Worm (Caenorhabditis elegans) whole organism, young adult: ENCODE measurements around the gene F15A8.1.

ENCODE experiments used
- B0261.1 ChIP-seq: sonication (generic microtip); optimal IDR thresholded peaks from 2 replicates; lab custom pipeline; 2016; ENCODE audit warnings: mild to moderate bottlenecking, missing genetic modification characterization, moderate library complexity, missing compliant biosample characterization
- F57A8.1 ChIP-seq: fragments of 200-800 bp; sonication (Bioruptor generic); optimal IDR thresholded peaks from 2 replicates; lab custom pipeline; 2018; ENCODE audit warnings: mild to moderate bottlenecking, missing genetic modification characterization, moderate library complexity, missing compliant biosample characterization
- K11D2.4 ChIP-seq: fragments of 200-800 bp; sonication (Bioruptor generic); IDR thresholded peaks from 2 replicates; pipeline ENCODE4 v1.3.6; 2022; ENCODE audit warnings: missing genetic modification reagents, missing genetic modification characterization, missing compliant biosample characterization
- Y53G8AR.9 ChIP-seq: fragments of 200-800 bp; sonication (Bioruptor generic); conservative IDR thresholded peaks from 2 replicates; pipeline ENCODE4 v1.3.6; 2022; ENCODE audit warnings: missing genetic modification reagents, missing genetic modification characterization, missing compliant biosample characterization
- Y56A3A.18 ChIP-seq: fragments of 200-800 bp; sonication (Bioruptor generic); IDR thresholded peaks from 2 replicates; pipeline ENCODE4 v1.3.6; 2022; ENCODE audit warnings: missing genetic modification reagents, missing genetic modification characterization, missing compliant biosample characterization
- Y67H2A.10 ChIP-seq: fragments of 200-800 bp; sonication (Bioruptor generic); conservative IDR thresholded peaks from 2 replicates; pipeline ENCODE4 v1.3.6; 2022; ENCODE audit warnings: missing genetic modification reagents, missing genetic modification characterization, missing compliant biosample characterization
- Y79H2A.3 ChIP-seq: fragments of 200-800 bp; sonication (Bioruptor generic); conservative IDR thresholded peaks from 2 replicates; pipeline ENCODE4 v1.3.6; 2022; ENCODE audit warnings: missing genetic modification reagents, missing genetic modification characterization, missing compliant biosample characterization
- ZK185.1 ChIP-seq: sonication (generic microtip); optimal IDR thresholded peaks from 2 replicates; lab custom pipeline; 2016; ENCODE audit warnings: mild to moderate bottlenecking, missing genetic modification characterization, missing compliant biosample characterization; ENCODE audit not compliant: poor library complexity, severe bottlenecking
- athp-1 ChIP-seq: sonication (generic microtip); optimal IDR thresholded peaks from 2 replicates; lab custom pipeline; 2017; ENCODE audit warnings: mild to moderate bottlenecking, missing genetic modification characterization, missing compliant biosample characterization
- attf-3 ChIP-seq: fragments of 200-800 bp; sonication (Bioruptor generic); conservative IDR thresholded peaks from 2 replicates; pipeline ENCODE4 v1.3.6; 2022; ENCODE audit warnings: missing genetic modification reagents, missing genetic modification characterization, missing compliant biosample characterization
- attf-5 ChIP-seq: fragments of 200-800 bp; sonication (Bioruptor generic); optimal IDR thresholded peaks from 2 replicates; lab custom pipeline; 2018; ENCODE audit warnings: mild to moderate bottlenecking, missing genetic modification characterization, missing compliant biosample characterization
- ceh-100 ChIP-seq: fragments of 200-800 bp; sonication (Bioruptor generic); IDR thresholded peaks from 2 replicates; pipeline ENCODE4 v1.3.6; 2022; ENCODE audit warnings: missing genetic modification reagents, missing genetic modification characterization, missing compliant biosample characterization
- ceh-79 ChIP-seq: sonication (generic microtip); optimal IDR thresholded peaks from 2 replicates; lab custom pipeline; 2017; ENCODE audit warnings: mild to moderate bottlenecking, missing genetic modification characterization, missing compliant biosample characterization
- ceh-91 ChIP-seq: fragments of 200-800 bp; sonication (Bioruptor generic); IDR thresholded peaks from 2 replicates; pipeline ENCODE4 v1.3.6; 2022; ENCODE audit warnings: missing genetic modification reagents, missing genetic modification characterization, missing compliant biosample characterization
- die-1 ChIP-seq: sonication (generic microtip); optimal IDR thresholded peaks from 2 replicates; lab custom pipeline; 2016; ENCODE audit warnings: missing genotype, mild to moderate bottlenecking, missing genetic modification characterization, missing compliant biosample characterization
- dox-1 ChIP-seq: fragments of 200-800 bp; sonication (Bioruptor generic); IDR thresholded peaks from 2 replicates; pipeline ENCODE4 v1.3.6; 2022; ENCODE audit warnings: missing genetic modification reagents, missing genetic modification characterization, missing compliant biosample characterization
- egl-18 ChIP-seq: fragments of 200-800 bp; sonication (Bioruptor generic); IDR thresholded peaks from 2 replicates; pipeline ENCODE4 v1.3.6; 2022; ENCODE audit warnings: missing genetic modification reagents, missing genetic modification characterization, missing compliant biosample characterization
- ekl-4 ChIP-seq: fragments of 200-800 bp; sonication (Bioruptor generic); IDR thresholded peaks from 2 replicates; pipeline ENCODE4 v1.3.6; 2022; ENCODE audit warnings: missing genetic modification reagents, missing genetic modification characterization, missing compliant biosample characterization
- him-1 ChIP-seq: sonication (generic microtip); optimal IDR thresholded peaks from 2 replicates; lab custom pipeline; 2016; ENCODE audit warnings: missing genotype, missing genetic modification reagents, missing genetic modification characterization, missing compliant biosample characterization
- hlh-26 ChIP-seq: fragments of 200-800 bp; sonication (Bioruptor generic); conservative IDR thresholded peaks from 2 replicates; pipeline ENCODE4 v1.3.6; 2022; ENCODE audit warnings: missing genetic modification reagents, missing genetic modification characterization, missing compliant biosample characterization
- hmg-1.2 ChIP-seq: fragments of 200-800 bp; sonication (Bioruptor generic); IDR thresholded peaks from 2 replicates; pipeline ENCODE4 v1.3.6; 2022; ENCODE audit warnings: missing genetic modification reagents, missing genetic modification characterization, missing compliant biosample characterization
- hmg-20 ChIP-seq: fragments of 200-800 bp; sonication (Bioruptor generic); IDR thresholded peaks from 2 replicates; pipeline ENCODE4 v1.3.6; 2022; ENCODE audit warnings: missing genetic modification reagents, missing genetic modification characterization, missing compliant biosample characterization
- lin-26 ChIP-seq: fragments of 200-800 bp; sonication (Bioruptor generic); IDR thresholded peaks from 2 replicates; pipeline ENCODE4 v1.3.6; 2022; ENCODE audit warnings: missing genetic modification reagents, missing genetic modification characterization, missing compliant biosample characterization
- lin-35 ChIP-seq, 3 experiments: fragments of 150-350 bp in 2 of 3; sonication (generic microtip) in 1 of 3; optimal IDR thresholded peaks; 2 replicates each; lab custom pipeline; 2014 to 2018; ENCODE audit warnings: missing biosample characterization in 3 of 3, missing genetic modification characterization in 3 of 3, missing genetic modification reagents in 3 of 3
- lin-40 ChIP-seq: sonication (generic microtip); optimal IDR thresholded peaks from 2 replicates; lab custom pipeline; 2016; ENCODE audit warnings: missing genetic modification characterization, mild to moderate bottlenecking, missing compliant biosample characterization, missing genotype, missing genetic modification reagents
- lin-54 ChIP-seq: fragments of 200-800 bp; sonication (Bioruptor generic); optimal IDR thresholded peaks from 2 replicates; lab custom pipeline; 2018; ENCODE audit warnings: mild to moderate bottlenecking, missing genetic modification characterization, missing compliant biosample characterization
- lir-1 ChIP-seq: fragments of 200-800 bp; sonication (Bioruptor generic); conservative IDR thresholded peaks from 2 replicates; pipeline ENCODE4 v1.3.6; 2022; ENCODE audit warnings: missing genetic modification reagents, missing genetic modification characterization, missing compliant biosample characterization
- lsy-27 ChIP-seq: sonication (generic microtip); optimal IDR thresholded peaks from 2 replicates; lab custom pipeline; 2017; ENCODE audit warnings: missing genetic modification characterization, mild to moderate bottlenecking, missing compliant biosample characterization, antibody characterized with exemption, missing genotype, borderline replicate concordance; ENCODE audit not compliant: insufficient read depth
- madf-10 ChIP-seq: sonication (generic microtip); optimal IDR thresholded peaks from 2 replicates; lab custom pipeline; 2016; ENCODE audit warnings: mild to moderate bottlenecking, missing genetic modification characterization, missing compliant biosample characterization
- madf-3 ChIP-seq: fragments of 200-800 bp; sonication (Bioruptor generic); IDR thresholded peaks from 2 replicates; pipeline ENCODE4 v1.3.6; 2022; ENCODE audit warnings: missing genetic modification reagents, missing genetic modification characterization, missing compliant biosample characterization
- madf-6 ChIP-seq: fragments of 200-800 bp; sonication (Bioruptor generic); IDR thresholded peaks from 2 replicates; pipeline ENCODE4 v1.3.6; 2022; ENCODE audit warnings: missing genetic modification reagents, missing genetic modification characterization, missing compliant biosample characterization
- mcd-1 ChIP-seq: fragments of 200-800 bp; sonication (Bioruptor generic); IDR thresholded peaks from 2 replicates; pipeline ENCODE4 v1.3.6; 2022; ENCODE audit warnings: missing genetic modification reagents, missing genetic modification characterization, missing compliant biosample characterization
- mel-28 ChIP-seq: sonication (generic microtip); optimal IDR thresholded peaks from 2 replicates; lab custom pipeline; 2016; ENCODE audit warnings: borderline replicate concordance, mild to moderate bottlenecking, missing genetic modification characterization, missing compliant biosample characterization
- nfya-2 ChIP-seq: fragments of 200-800 bp; sonication (Bioruptor generic); IDR thresholded peaks from 2 replicates; pipeline ENCODE4 v1.3.6; 2022; ENCODE audit warnings: missing genetic modification reagents, missing genetic modification characterization, missing compliant biosample characterization
- nhr-80 ChIP-seq: sonication (generic microtip); optimal IDR thresholded peaks from 2 replicates; lab custom pipeline; 2016; ENCODE audit warnings: missing genetic modification characterization, missing compliant biosample characterization
- rcor-1 ChIP-seq: fragments of 200-800 bp; sonication (Bioruptor generic); IDR thresholded peaks from 2 replicates; pipeline ENCODE4 v1.3.6; 2022; ENCODE audit warnings: missing genetic modification reagents, missing genetic modification characterization, missing compliant biosample characterization
- sdz-38 ChIP-seq: sonication (generic microtip); optimal IDR thresholded peaks from 2 replicates; lab custom pipeline; 2016; ENCODE audit warnings: missing genotype, missing genetic modification characterization, missing compliant biosample characterization
- sea-2 ChIP-seq: fragments of 200-800 bp; sonication (Bioruptor generic); IDR thresholded peaks from 2 replicates; pipeline ENCODE4 v1.3.6; 2022; ENCODE audit warnings: missing genetic modification characterization, missing compliant biosample characterization
- snpc-1.1 ChIP-seq: sonication (generic microtip); optimal IDR thresholded peaks from 2 replicates; lab custom pipeline; 2017; ENCODE audit warnings: missing genetic modification characterization, mild to moderate bottlenecking, missing compliant biosample characterization, antibody characterized with exemption, moderate library complexity, missing genotype, missing genetic modification reagents; ENCODE audit not compliant: insufficient read depth
- snpc-4 ChIP-seq, 5 experiments: fragments of 150-350 bp in 1 of 5; sonication (generic microtip) in 4 of 5; optimal IDR thresholded peaks; 2 replicates each; lab custom pipeline; 2014 to 2018; ENCODE audit warnings: missing genetic modification characterization in 5 of 5, missing biosample characterization in 3 of 5, antibody characterized with exemption in 2 of 5, mild to moderate bottlenecking in 2 of 5, missing compliant biosample characterization in 2 of 5, missing genotype in 2 of 5, moderate library complexity in 2 of 5, missing genetic modification reagents in 1 of 5
- somi-1 ChIP-seq: fragments of 200-800 bp; sonication (Bioruptor generic); optimal IDR thresholded peaks from 2 replicates; lab custom pipeline; 2018; ENCODE audit warnings: mild to moderate bottlenecking, missing genetic modification characterization, missing compliant biosample characterization
- tbp1 ChIP-seq: fragments of 200-800 bp; sonication (Bioruptor generic); optimal IDR thresholded peaks from 2 replicates; lab custom pipeline; 2018; ENCODE audit warnings: mild to moderate bottlenecking, missing genetic modification characterization, missing compliant biosample characterization
- unc-130 ChIP-seq: sonication (generic microtip); optimal IDR thresholded peaks from 2 replicates; lab custom pipeline; 2016; ENCODE audit warnings: missing genetic modification reagents, missing genetic modification characterization, missing compliant biosample characterization
- zim-3 ChIP-seq: sonication (generic microtip); optimal IDR thresholded peaks from 2 replicates; lab custom pipeline; 2017; ENCODE audit warnings: mild to moderate bottlenecking, missing genetic modification characterization, moderate library complexity, missing compliant biosample characterization
- ztf-25 ChIP-seq: fragments of 200-800 bp; sonication (Bioruptor generic); IDR thresholded peaks from 2 replicates; pipeline ENCODE4 v1.3.6; 2022; ENCODE audit warnings: missing genetic modification reagents, missing genetic modification characterization, missing compliant biosample characterization

F15A8.1 gene

DNA sequence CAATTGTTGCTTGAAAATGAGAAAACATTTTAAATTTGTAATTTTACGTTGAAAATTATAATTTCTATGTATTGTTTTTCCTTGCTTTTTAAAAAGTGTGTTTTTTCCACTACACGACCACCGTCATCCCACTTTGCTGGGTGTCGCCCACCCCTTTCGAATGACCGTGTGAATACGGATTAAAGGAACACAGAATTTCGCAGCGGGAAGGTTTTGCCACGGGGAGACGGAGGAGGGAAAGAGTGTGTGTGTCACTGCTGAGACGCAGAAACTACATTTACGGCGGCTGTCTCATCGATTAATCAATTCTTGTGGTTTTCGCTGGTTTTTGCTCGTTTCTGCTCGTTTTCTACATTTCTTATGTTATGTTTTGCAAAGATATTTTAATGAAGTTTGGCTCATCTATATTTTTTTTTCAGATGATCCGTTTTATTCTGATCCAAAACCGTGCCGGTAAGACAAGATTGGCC is 17.1 kb downstream of the F15A8.1 start, which contains the start of gene aps-2 (continued):
- TF ChIP-seq unc-130 (GFP tag; lab: Kevin White, UChicago) (no peak), lir-1 (GFP tag; lab: Robert Waterston, UW) (no peak), mcd-1 (GFP tag; lab: Robert Waterston, UW) (peak; percentile 67), ztf-25 (no peak), lin-26 (GFP tag; lab: Robert Waterston, UW) (no peak), mel-28 (no peak), madf-6 (GFP tag; lab: Robert Waterston, UW) (no peak), Y79H2A.3 (GFP tag; lab: Robert Waterston, UW) (no peak), Y56A3A.18 (GFP tag; lab: Robert Waterston, UW) (no peak), B0261.1 (no peak), lin-54 (no peak), ekl-4 (no peak), Y53G8AR.9 (GFP tag; lab: Robert Waterston, UW) (no peak), athp-1 (tag; lab: Kevin White, UChicago) (no peak), die-1 (tag; lab: Kevin White, UChicago) (no peak), attf-3 (no peak), dox-1 (GFP tag; lab: Robert Waterston, UW) (peak; percentile 49; the same call in 1 of the 2 replicates), ceh-100 (GFP tag; lab: Robert Waterston, UW) (no peak), Y67H2A.10 (no peak), zim-3 (tag; lab: Kevin White, UChicago) (no peak), hlh-26 (GFP tag; lab: Robert Waterston, UW) (no peak)

DNA sequence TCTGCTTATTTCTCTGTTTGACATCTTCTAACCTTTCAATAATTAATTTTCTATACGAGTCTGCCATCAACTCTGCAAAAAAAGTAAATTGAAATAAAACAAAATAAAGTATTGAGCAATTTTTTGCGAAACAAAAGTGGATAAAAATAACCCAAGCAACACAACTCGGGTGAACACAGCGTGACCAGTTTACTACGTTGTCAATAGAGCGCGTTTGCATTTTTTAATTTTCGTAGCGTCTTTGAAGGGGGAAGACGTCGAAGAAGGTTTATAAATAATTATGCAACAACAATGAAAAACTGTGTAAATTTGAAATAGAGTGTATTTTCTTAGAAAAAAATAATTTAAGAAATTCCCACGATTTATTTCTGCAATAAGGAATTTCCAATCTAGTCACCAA is 21.6 kb downstream of the F15A8.1 start, which contains the start of gene atg-16.1:
atg-16.1 (minus strand) TSS at position 76 of the 400 bp plus-strand sequence.
- TF ChIP-seq mel-28 (no peak), lin-35 (GFP tag; optimal IDR thresholded peaks at IDR 0.05; lab: Kevin White, UChicago) (no peak), F57A8.1 (GFP tag; lab: Kevin White, UChicago) (no peak), attf-5 (GFP tag; lab: Kevin White, UChicago) (peak; percentile 45), hlh-26 (GFP tag; lab: Robert Waterston, UW) (no peak), sea-2 (GFP tag; lab: Robert Waterston, UW) (no peak), attf-3 (no peak), tbp1 (GFP tag; lab: Kevin White, UChicago) (no peak), lin-40 (tag; lab: Kevin White, UChicago) (peak; percentile 29), lsy-27 (tag; lab: Kevin White, UChicago) (no peak), him-1 (no peak), nfya-2 (GFP tag; lab: Robert Waterston, UW) (no peak), K11D2.4 (GFP tag; lab: Robert Waterston, UW) (0 out of 2 replicates have a peak, but pooled peaks have one; percentile 18), die-1 (tag; lab: Kevin White, UChicago) (no peak), ceh-91 (GFP tag; lab: Robert Waterston, UW) (no peak), unc-130 (GFP tag; lab: Kevin White, UChicago) (no peak), egl-18 (GFP tag; lab: Robert Waterston, UW) (no peak), madf-10 (no peak), lin-26 (GFP tag; lab: Robert Waterston, UW) (no peak), nhr-80 (tag; lab: Kevin White, UChicago) (peak; percentile 39), mcd-1 (GFP tag; lab: Robert Waterston, UW) (peak; percentile 92), rcor-1 (GFP tag; lab: Robert Waterston, UW) (no peak), somi-1 (GFP tag; lab: Kevin White, UChicago) (no peak), hmg-1.2 (peak; percentile 29; the same call in 1 of the 2 replicates), Y53G8AR.9 (GFP tag; lab: Robert Waterston, UW) (no peak), snpc-1.1 (no peak), snpc-4 (GFP tag; optimal IDR thresholded peaks at IDR 0.05; lab: Kevin White, UChicago) (no peak), snpc-4 (tag; optimal IDR thresholded peaks at IDR 0.05; lab: Kevin White, UChicago) (no peak), ZK185.1 (tag; lab: Kevin White, UChicago) (no peak), hmg-20 (GFP tag; lab: Robert Waterston, UW) (no peak), sdz-38 (no peak), madf-3 (GFP tag; lab: Robert Waterston, UW) (no peak), ceh-79 (no peak), B0261.1 (no peak)
